Fruit fly (Drosophila melanogaster): Measurements from ENCODE around the gene Kaz.
A peak's percentile ranks its signal among the peaks of the same experiment; 100 is the strongest.

Kaz gene

dm6 chr3R:24809576-24810279, 20.0 kb downstream of the Kaz start (continued):
- peak; percentile 59 for TF ChIP-seq CrebB (tag; optimal IDR thresholded peaks at IDR 0.05)

- TF ChIP-seq CG3065 (GFP tag; optimal IDR thresholded peaks at IDR 0.05) (no peak), lov (optimal IDR thresholded peaks at IDR 0.05) (no peak), lov (GFP tag; IDR thresholded peaks at IDR 0.05) (0 out of 3 replicates have a peak, but pooled peaks have one; percentile 12), Oaz (GFP tag; IDR thresholded peaks at IDR 0.05) (no peak), sisA (GFP tag; IDR thresholded peaks at IDR 0.05) (no peak), Mad (GFP tag; optimal IDR thresholded peaks at IDR 0.05) (no peak), pb (GFP tag; optimal IDR thresholded peaks at IDR 0.05) (no peak), CG17361 (GFP tag; IDR thresholded peaks at IDR 0.05) (no peak), Med (GFP tag) (no peak)
Measured at dm6 chr3R:24807321-24807720, 22.4 kb downstream of the Kaz start, which contains the start of gene CG6980. CG6980 (plus strand) TSS chr3R:24807621.

DNA sequence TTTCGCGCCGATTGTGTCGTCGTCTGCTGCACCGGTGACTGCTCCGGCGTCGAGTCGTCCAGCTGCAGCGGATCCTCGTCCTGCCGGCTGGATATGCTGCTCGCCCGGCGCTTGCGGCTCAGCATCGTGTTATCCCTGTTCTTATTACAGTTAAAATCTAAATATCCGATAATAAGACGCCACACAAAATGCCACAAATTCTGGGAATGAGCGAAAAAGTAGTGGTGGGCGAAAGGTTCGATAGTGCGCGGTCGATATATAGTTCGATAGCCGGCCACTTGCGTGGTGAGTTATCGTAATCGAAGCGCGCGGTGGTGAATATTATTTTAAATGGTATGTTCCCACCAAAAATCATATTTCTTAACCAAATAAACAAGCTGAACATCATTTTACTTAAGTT, 24.7 kb downstream of the Kaz start, which contains the start of gene polybromo:
Gene polybromo (minus strand): TSS at position 212 of the 400 bp plus-strand sequence.
- TF ChIP-seq MBD-R2 (GFP tag; IDR thresholded peaks at IDR 0.05) = peak; percentile 88
- TF ChIP-seq lilli (GFP tag; optimal IDR thresholded peaks at IDR 0.05) = peak; percentile 10
- peak; percentile 12 for TF ChIP-seq CG10267 (tag; optimal IDR thresholded peaks at IDR 0.05)
- TF ChIP-seq CG8388 (GFP tag; optimal IDR thresholded peaks at IDR 0.05) = no peak
- no peak for TF ChIP-seq Bteb2 (GFP tag; optimal IDR thresholded peaks at IDR 0.05)
- peak; percentile 15 for TF ChIP-seq gro (GFP tag; optimal IDR thresholded peaks at IDR 0.05)
- TF ChIP-seq sob (GFP tag; IDR thresholded peaks at IDR 0.05) = no peak
- TF ChIP-seq bbx (GFP tag; IDR thresholded peaks at IDR 0.05; ENCODE audit: partially characterized antibody) = peak; percentile 92
- TF ChIP-seq ato (GFP tag; IDR thresholded peaks at IDR 0.05; ENCODE audit: partially characterized antibody) = peak; percentile 84
- peak; percentile 51 for TF ChIP-seq trem (tag; optimal IDR thresholded peaks at IDR 0.05)
- peak; percentile 90 for TF ChIP-seq Bgb (GFP tag; IDR thresholded peaks at IDR 0.05; ENCODE audit: partially characterized antibody)
- peak; percentile 73 for TF ChIP-seq CG16813 (GFP tag; IDR thresholded peaks at IDR 0.05; ENCODE audit: partially characterized antibody)
- TF ChIP-seq kay (GFP tag; optimal IDR thresholded peaks at IDR 0.05) = no peak
- peak; percentile 92 for TF ChIP-seq Dref (GFP tag; IDR thresholded peaks at IDR 0.05)
- TF ChIP-seq CG17612 (GFP tag; IDR thresholded peaks at IDR 0.05) = no peak
- no peak for TF ChIP-seq ab (GFP tag; optimal IDR thresholded peaks at IDR 0.05)
- TF ChIP-seq CG17186 (GFP tag; optimal IDR thresholded peaks at IDR 0.05) = peak; percentile 94
- TF ChIP-seq fd64A (GFP tag; optimal IDR thresholded peaks at IDR 0.05) = no peak
- peak; percentile 80; the same call in 2 of the 3 replicates for TF ChIP-seq vnd (GFP tag; IDR thresholded peaks at IDR 0.05; ENCODE audit: partially characterized antibody)
- peak; percentile 61 for TF ChIP-seq CG4617 (GFP tag; optimal IDR thresholded peaks at IDR 0.05; ENCODE audit: borderline replicate concordance)
- TF ChIP-seq dpn (GFP tag; optimal IDR thresholded peaks at IDR 0.05) = peak in 1 of 2 experiments; percentile 2
- TF ChIP-seq ttk (GFP tag; IDR thresholded peaks at IDR 0.05) = no peak
- peak; percentile 11 for TF ChIP-seq phol (tag; optimal IDR thresholded peaks at IDR 0.05)
- TF ChIP-seq CG2116 (GFP tag; optimal IDR thresholded peaks at IDR 0.05) = peak; percentile 43
- peak; percentile 78 for TF ChIP-seq tna (GFP tag; IDR thresholded peaks at IDR 0.05; ENCODE audit: partially characterized antibody)
- TF ChIP-seq CG9817 (tag; optimal IDR thresholded peaks at IDR 0.05) = no peak
- peak; percentile 41 for TF ChIP-seq CG9797 (GFP tag; optimal IDR thresholded peaks at IDR 0.05)
- peak; percentile 95 for TF ChIP-seq E2f2 (GFP tag; IDR thresholded peaks at IDR 0.05)
- TF ChIP-seq slp2 (GFP tag; optimal IDR thresholded peaks at IDR 0.05) = no peak
- TF ChIP-seq CG34422 (GFP tag; IDR thresholded peaks at IDR 0.05) = peak; percentile 84
- TF ChIP-seq BEAF-32 (GFP tag; optimal IDR thresholded peaks at IDR 0.05) = peak; percentile 76
- TF ChIP-seq Med (GFP tag) = peak; percentile 85
- TF ChIP-seq Doc3 (GFP tag; IDR thresholded peaks at IDR 0.05; ENCODE audit: partially characterized antibody) = peak; percentile 87
- peak; percentile 90 for TF ChIP-seq Dp (GFP tag; optimal IDR thresholded peaks at IDR 0.05)
- TF ChIP-seq inv (GFP tag; IDR thresholded peaks at IDR 0.05; ENCODE audit: partially characterized antibody) = peak; percentile 69
- no peak for TF ChIP-seq yki (optimal IDR thresholded peaks at IDR 0.05)
- no peak for TF ChIP-seq CG13624 (GFP tag; optimal IDR thresholded peaks at IDR 0.05)
- no peak for TF ChIP-seq CG12155 (GFP tag; optimal IDR thresholded peaks at IDR 0.05)

All from whole organism, embryonic.